Worm (Caenorhabditis elegans) whole organism, late embryonic: Measurements from ENCODE around the gene ZK1067.3.
A peak's percentile ranks its signal among the peaks of the same experiment; 100 is the strongest.

Experiments used
- C08G9.2 ChIP-seq: sonication (generic microtip); optimal IDR thresholded peaks from 2 replicates; lab custom pipeline; 2016; ENCODE audit warnings: mild to moderate bottlenecking, missing genetic modification characterization, moderate library complexity, missing compliant biosample characterization
- K02D7.2 ChIP-seq: sonication (generic microtip); optimal IDR thresholded peaks from 2 replicates; lab custom pipeline; 2017; ENCODE audit warnings: mild to moderate bottlenecking, missing genetic modification characterization, missing compliant biosample characterization
- T23F11.4 ChIP-seq: fragments of 200-800 bp; sonication (Bioruptor generic); optimal IDR thresholded peaks from 2 replicates; lab custom pipeline; 2018; ENCODE audit warnings: mild to moderate bottlenecking, missing genetic modification characterization, missing compliant biosample characterization
- ceh-18 ChIP-seq: sonication (generic microtip); optimal IDR thresholded peaks from 2 replicates; lab custom pipeline; 2016; ENCODE audit warnings: missing genetic modification characterization, missing compliant biosample characterization
- ceh-19 ChIP-seq: fragments of 200-800 bp; sonication (Bioruptor generic); optimal IDR thresholded peaks from 2 replicates; lab custom pipeline; 2018; ENCODE audit warnings: mild to moderate bottlenecking, missing genetic modification characterization, missing compliant biosample characterization
- ceh-2 ChIP-seq: sonication (generic microtip); optimal IDR thresholded peaks from 2 replicates; lab custom pipeline; 2016; ENCODE audit warnings: missing genotype, missing genetic modification characterization, missing compliant biosample characterization
- ceh-34 ChIP-seq: sonication (generic microtip); optimal IDR thresholded peaks from 2 replicates; lab custom pipeline; 2016; ENCODE audit warnings: mild to moderate bottlenecking, missing genetic modification characterization, missing compliant biosample characterization
- elt-2 ChIP-seq: sonication (generic microtip); optimal IDR thresholded peaks from 2 replicates; lab custom pipeline; 2016; ENCODE audit warnings: missing genetic modification reagents, missing genetic modification characterization, missing compliant biosample characterization
- fkh-10 ChIP-seq: fragments of 150-350 bp; optimal IDR thresholded peaks from 2 replicates; lab custom pipeline; 2014; ENCODE audit warnings: missing biosample characterization, missing genetic modification reagents, missing genetic modification characterization
- hlh-6 ChIP-seq: sonication (generic microtip); optimal IDR thresholded peaks from 2 replicates; lab custom pipeline; 2016; ENCODE audit warnings: missing genotype, missing genetic modification characterization, missing compliant biosample characterization
- madf-2 ChIP-seq: sonication (generic microtip); optimal IDR thresholded peaks from 2 replicates; lab custom pipeline; 2017; ENCODE audit warnings: missing genetic modification characterization, missing compliant biosample characterization
- mec-3 ChIP-seq: sonication (generic microtip); optimal IDR thresholded peaks from 2 replicates; lab custom pipeline; 2016; ENCODE audit warnings: borderline replicate concordance, missing genetic modification characterization, missing compliant biosample characterization
- nhr-11 ChIP-seq: fragments of 150-350 bp; optimal IDR thresholded peaks from 2 replicates; lab custom pipeline; 2014; ENCODE audit warnings: missing biosample characterization, missing genetic modification characterization
- pag-3 ChIP-seq: sonication (generic microtip); optimal IDR thresholded peaks from 2 replicates; lab custom pipeline; 2016; ENCODE audit warnings: missing compliant biosample characterization, missing genetic modification characterization, borderline replicate concordance
- pha-2 ChIP-seq: sonication (generic microtip); optimal IDR thresholded peaks from 2 replicates; lab custom pipeline; 2017; ENCODE audit warnings: mild to moderate bottlenecking, missing genetic modification characterization, missing compliant biosample characterization
- pha-4 ChIP-seq: fragments of 150-350 bp; optimal IDR thresholded peaks from 2 replicates; lab custom pipeline; 2018; ENCODE audit warnings: missing biosample characterization, missing genetic modification reagents, missing genetic modification characterization
- pqm-1 ChIP-seq: sonication (generic microtip); optimal IDR thresholded peaks from 2 replicates; lab custom pipeline; 2016; ENCODE audit warnings: missing genetic modification characterization, missing compliant biosample characterization

ZK1067.3 gene

DNA sequence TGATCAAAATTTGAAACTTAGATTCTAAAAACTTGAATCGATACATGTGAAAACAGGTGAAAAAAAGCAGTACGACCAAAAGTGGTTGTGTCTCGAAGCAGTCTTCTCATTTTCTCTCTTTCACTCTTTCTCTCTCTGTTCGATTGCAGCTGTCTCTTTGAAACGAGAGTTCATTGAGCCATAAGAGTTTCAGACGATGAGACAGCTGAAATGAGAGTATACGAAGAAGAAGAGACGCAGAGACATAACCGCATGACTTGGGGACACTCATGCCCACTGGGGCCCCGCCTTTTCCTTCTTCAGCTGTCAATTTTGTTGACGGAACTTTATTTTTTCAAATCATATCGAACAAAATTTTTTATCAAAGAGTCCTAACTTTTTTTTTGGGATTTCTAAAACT lies 50.9 kb downstream of the ZK1067.3 start (continued):
- TF ChIP-seq elt-2: peak; percentile 27
- TF ChIP-seq ceh-2: no peak
- no peak for TF ChIP-seq K02D7.2
- TF ChIP-seq mec-3 (tag; lab: Kevin White, UChicago): no peak
- peak; percentile 39 for TF ChIP-seq ceh-34 (tag; lab: Kevin White, UChicago)
- no peak for TF ChIP-seq ceh-19 (GFP tag; lab: Kevin White, UChicago)

DNA sequence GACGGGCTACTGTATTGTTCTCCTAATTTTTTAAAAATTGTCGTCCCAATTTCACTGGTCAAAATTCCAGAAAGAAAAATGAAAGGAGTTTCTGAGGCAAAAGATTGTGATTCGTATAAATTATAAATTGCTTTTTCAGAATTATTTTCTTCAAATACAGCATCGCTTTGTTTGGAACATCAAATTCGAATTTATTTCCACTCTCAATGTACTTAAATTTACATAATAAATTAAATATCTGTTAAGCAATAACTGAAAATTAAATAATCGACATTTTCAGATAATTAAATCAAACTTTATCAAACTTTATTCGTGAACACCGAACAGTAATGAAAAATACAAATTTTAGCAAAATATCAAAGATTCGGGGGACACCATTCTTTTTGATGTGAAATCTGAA lies 51.7 kb downstream of the ZK1067.3 start:
- TF ChIP-seq hlh-6 (tag; lab: Kevin White, UChicago) (no peak), pha-2 (tag; lab: Kevin White, UChicago) (no peak), pag-3 (tag; lab: Kevin White, UChicago) (no peak), madf-2 (tag; lab: Kevin White, UChicago) (no peak), T23F11.4 (GFP tag; lab: Kevin White, UChicago) (no peak), pqm-1 (tag; lab: Kevin White, UChicago) (no peak), nhr-11 (tag; lab: Kevin White, UChicago) (no peak), pha-4 (tag; lab: Kevin White, UChicago) (no peak), ceh-18 (tag; lab: Kevin White, UChicago) (no peak), ceh-34 (tag; lab: Kevin White, UChicago) (no peak), fkh-10 (no peak), C08G9.2 (tag; lab: Kevin White, UChicago) (no peak), ceh-19 (GFP tag; lab: Kevin White, UChicago) (no peak)
- TF ChIP-seq, all 69 proteins: peak for 0
